Fruit fly (Drosophila melanogaster) whole organism, embryonic: Measurements from ENCODE around the gene Kal1.

Source experiments
- CG10431 ChIP-seq: fragments of 200-800 bp; sonication (Bioruptor generic); optimal IDR thresholded peaks from 3 replicates; lab custom pipeline; 2018; ENCODE audit warnings: missing biosample characterization, mild to moderate bottlenecking, missing genetic modification characterization
- CG10959 ChIP-seq: fragments of 200-800 bp; sonication (Bioruptor generic); IDR thresholded peaks from 2 replicates; pipeline ENCODE4 v1.3.6; 2022; ENCODE audit warnings: missing biosample characterization, missing genetic modification characterization
- CG11085 ChIP-seq: fragments of 200-800 bp; sonication (Bioruptor generic); IDR thresholded peaks from 2 replicates; pipeline ENCODE4 v1.3.6; 2022; ENCODE audit warnings: missing biosample characterization, missing genetic modification characterization
- CG11504 ChIP-seq: fragments of 200-800 bp; sonication (Bioruptor generic); optimal IDR thresholded peaks from 3 replicates; lab custom pipeline; 2019; ENCODE audit warnings: missing biosample characterization, mild to moderate bottlenecking, missing genetic modification characterization, moderate library complexity
- CG12071 ChIP-seq: fragments of 200-800 bp; sonication (Bioruptor generic); optimal IDR thresholded peaks from 3 replicates; lab custom pipeline; 2018; ENCODE audit warnings: missing biosample characterization, mild to moderate bottlenecking, missing genetic modification characterization
- CG13624 ChIP-seq: fragments of 200-800 bp; sonication (Bioruptor generic); optimal IDR thresholded peaks from 2 replicates; lab custom pipeline; 2016; ENCODE audit warnings: missing biosample characterization, missing genetic modification characterization
- CG13894 ChIP-seq: fragments of 200-800 bp; sonication (Bioruptor generic); optimal IDR thresholded peaks from 3 replicates; lab custom pipeline; 2018; ENCODE audit warnings: missing biosample characterization, mild to moderate bottlenecking, missing genetic modification characterization, moderate library complexity
- CG14014 ChIP-seq: fragments of 200-800 bp; sonication (Bioruptor generic); IDR thresholded peaks from 2 replicates; pipeline ENCODE4 v1.3.6; 2022; ENCODE audit warnings: missing biosample characterization, missing genetic modification characterization
- CG14667 ChIP-seq: fragments of 200-800 bp; sonication (Bioruptor generic); IDR thresholded peaks from 2 replicates; pipeline ENCODE4 v1.3.6; 2022; ENCODE audit warnings: missing biosample characterization, missing genetic modification characterization
- CG16779 ChIP-seq: fragments of 200-800 bp; sonication (Bioruptor generic); IDR thresholded peaks from 2 replicates; pipeline ENCODE4 v1.3.6; 2022; ENCODE audit warnings: missing biosample characterization, missing genetic modification characterization
- CG17568 ChIP-seq: fragments of 200-800 bp; sonication (Bioruptor generic); optimal IDR thresholded peaks from 2 replicates; lab custom pipeline; 2018; ENCODE audit warnings: missing biosample characterization, mild to moderate bottlenecking, missing genetic modification characterization, moderate library complexity
- CG17829 ChIP-seq: fragments of 200-800 bp; optimal IDR thresholded peaks from 2 replicates; lab custom pipeline; 2019; ENCODE audit warnings: missing biosample characterization, mild to moderate bottlenecking, missing genetic modification characterization, moderate library complexity
- CG18599 ChIP-seq: fragments of 200-800 bp; sonication (Bioruptor generic); optimal IDR thresholded peaks from 3 replicates; lab custom pipeline; 2017; ENCODE audit warnings: missing biosample characterization, missing genetic modification characterization, mild to moderate bottlenecking, moderate library complexity, missing genetic modification reagents
- CG18619 ChIP-seq: fragments of 200-800 bp; sonication (Bioruptor generic); optimal IDR thresholded peaks from 3 replicates; lab custom pipeline; 2017; ENCODE audit warnings: missing biosample characterization, mild to moderate bottlenecking, missing genetic modification characterization
- CG2199 ChIP-seq: fragments of 200-800 bp; sonication (Bioruptor generic); IDR thresholded peaks from 3 replicates; pipeline ENCODE4 v1.3.6; 2022; ENCODE audit warnings: missing biosample characterization, missing genetic modification characterization
- CG2202 ChIP-seq: fragments of 200-800 bp; sonication (Bioruptor generic); optimal IDR thresholded peaks from 2 replicates; lab custom pipeline; 2018; ENCODE audit warnings: missing biosample characterization, mild to moderate bottlenecking, missing genetic modification characterization
- CG2712 ChIP-seq: fragments of 200-800 bp; optimal IDR thresholded peaks from 3 replicates; lab custom pipeline; 2019; ENCODE audit warnings: missing biosample characterization, mild to moderate bottlenecking, missing genetic modification characterization, moderate library complexity
- CG33557 ChIP-seq: fragments of 200-800 bp; sonication (Bioruptor generic); optimal IDR thresholded peaks from 2 replicates; lab custom pipeline; 2019; ENCODE audit warnings: missing biosample characterization, mild to moderate bottlenecking, missing genetic modification characterization, moderate library complexity
- CG34376 ChIP-seq: fragments of 200-800 bp; sonication (Bioruptor generic); optimal IDR thresholded peaks from 2 replicates; lab custom pipeline; 2018; ENCODE audit warnings: missing biosample characterization, mild to moderate bottlenecking, missing genetic modification characterization
- CG4328 ChIP-seq: fragments of 200-800 bp; sonication (Bioruptor generic); optimal IDR thresholded peaks from 3 replicates; lab custom pipeline; 2017; ENCODE audit warnings: missing biosample characterization, missing genetic modification reagents, missing genetic modification characterization
- CG6254 ChIP-seq: fragments of 200-800 bp; sonication (Bioruptor generic); optimal IDR thresholded peaks from 3 replicates; lab custom pipeline; 2017; ENCODE audit warnings: mild to moderate bottlenecking, missing biosample characterization, missing genetic modification reagents, missing genetic modification characterization
- CG6791 ChIP-seq: fragments of 200-800 bp; sonication (Bioruptor generic); IDR thresholded peaks from 3 replicates; pipeline ENCODE4 v1.3.6; 2022; ENCODE audit warnings: missing biosample characterization, missing genetic modification characterization; ENCODE audit not compliant: partially characterized antibody
- CG6854 ChIP-seq: fragments of 200-800 bp; sonication (Bioruptor generic); optimal IDR thresholded peaks from 3 replicates; lab custom pipeline; 2017; ENCODE audit warnings: missing biosample characterization, mild to moderate bottlenecking, missing genetic modification characterization
- CG7928 ChIP-seq: fragments of 200-800 bp; sonication (Bioruptor generic); optimal IDR thresholded peaks from 2 replicates; lab custom pipeline; 2017; ENCODE audit warnings: missing biosample characterization, mild to moderate bottlenecking, missing genetic modification characterization
- CG9437 ChIP-seq: fragments of 200-800 bp; sonication (Bioruptor generic); optimal IDR thresholded peaks from 2 replicates; lab custom pipeline; 2018; ENCODE audit warnings: missing biosample characterization, mild to moderate bottlenecking, missing genetic modification characterization
- CG9876 ChIP-seq: fragments of 200-800 bp; sonication (Bioruptor generic); optimal IDR thresholded peaks from 2 replicates; lab custom pipeline; 2016; ENCODE audit warnings: missing biosample characterization, missing genetic modification characterization
- Eip74EF ChIP-seq, 2 experiments: fragments of 200-800 bp in 1 of 2; fragments of >200 bp in 1 of 2; sonication (Bioruptor generic) in 1 of 2; optimal IDR thresholded peaks; 2 replicates each; lab custom pipeline; 2017 to 2019; ENCODE audit warnings: missing biosample characterization in 2 of 2, missing genetic modification characterization in 2 of 2, mild to moderate bottlenecking in 1 of 2, moderate library complexity in 1 of 2
- Lpt ChIP-seq: fragments of >200 bp; optimal IDR thresholded peaks from 2 replicates; lab custom pipeline; 2018; ENCODE audit warnings: missing biosample characterization, missing genetic modification characterization
- MBD-R2 ChIP-seq: fragments of 200-800 bp; sonication (Bioruptor generic); IDR thresholded peaks from 2 replicates; pipeline ENCODE4 v1.3.6; 2022; ENCODE audit warnings: missing biosample characterization, missing genetic modification characterization
- Nf-YA ChIP-seq: fragments of 200-800 bp; sonication (Bioruptor generic); IDR thresholded peaks from 2 replicates; pipeline ENCODE4 v1.3.6; 2022; ENCODE audit warnings: missing biosample characterization, missing genetic modification characterization
- Xrp1 ChIP-seq: fragments of 200-800 bp; sonication (Bioruptor generic); IDR thresholded peaks from 2 replicates; pipeline ENCODE4 v1.3.6; 2022; ENCODE audit warnings: missing biosample characterization, missing genetic modification characterization
- ato ChIP-seq: fragments of 200-800 bp; sonication (Bioruptor generic); IDR thresholded peaks from 2 replicates; pipeline ENCODE4 v1.3.6; 2022; ENCODE audit warnings: missing biosample characterization, missing genetic modification characterization; ENCODE audit not compliant: partially characterized antibody
- bowl ChIP-seq: fragments of 200-800 bp; sonication (Bioruptor generic); IDR thresholded peaks from 2 replicates; pipeline ENCODE4 v1.3.6; 2022; ENCODE audit warnings: missing biosample characterization, missing genetic modification characterization
- cad ChIP-seq: fragments of >200 bp; optimal IDR thresholded peaks from 2 replicates; lab custom pipeline; 2017; ENCODE audit warnings: missing biosample characterization, missing genetic modification characterization
- chn ChIP-seq: fragments of 200-800 bp; sonication (Bioruptor generic); optimal IDR thresholded peaks from 2 replicates; lab custom pipeline; 2016; ENCODE audit warnings: missing biosample characterization, missing genetic modification characterization
- dimm ChIP-seq: fragments of 200-800 bp; sonication (Bioruptor generic); IDR thresholded peaks from 2 replicates; pipeline ENCODE4 v1.3.6; 2022; ENCODE audit warnings: missing biosample characterization, missing genetic modification characterization
- gcm ChIP-seq: fragments of 200-800 bp; sonication (Bioruptor generic); optimal IDR thresholded peaks from 2 replicates; lab custom pipeline; 2019; ENCODE audit warnings: missing biosample characterization, mild to moderate bottlenecking, missing genetic modification characterization, moderate library complexity
- gfzf ChIP-seq: fragments of 200-800 bp; sonication (Bioruptor generic); optimal IDR thresholded peaks from 2 replicates; lab custom pipeline; 2016; ENCODE audit warnings: missing biosample characterization, mild to moderate bottlenecking, missing genetic modification characterization, moderate library complexity
- h ChIP-seq: fragments of >200 bp; optimal IDR thresholded peaks from 2 replicates; lab custom pipeline; 2017
- her ChIP-seq: fragments of 200-800 bp; sonication (Bioruptor generic); optimal IDR thresholded peaks from 2 replicates; lab custom pipeline; 2016; ENCODE audit warnings: missing biosample characterization, missing genetic modification characterization
- ind ChIP-seq: fragments of 200-800 bp; sonication (Bioruptor generic); optimal IDR thresholded peaks from 3 replicates; lab custom pipeline; 2016; ENCODE audit warnings: missing biosample characterization, missing genetic modification characterization
- lbe ChIP-seq: fragments of 200-800 bp; sonication (Bioruptor generic); optimal IDR thresholded peaks from 2 replicates; lab custom pipeline; 2016; ENCODE audit warnings: missing biosample characterization, mild to moderate bottlenecking, missing genetic modification characterization
- mam ChIP-seq: fragments of 200-800 bp; sonication (Bioruptor generic); optimal IDR thresholded peaks from 3 replicates; lab custom pipeline; 2016; ENCODE audit warnings: missing biosample characterization, missing genetic modification characterization
- oc ChIP-seq: fragments of 200-800 bp; sonication (Bioruptor generic); optimal IDR thresholded peaks from 2 replicates; lab custom pipeline; 2018; ENCODE audit warnings: missing biosample characterization, mild to moderate bottlenecking, missing genetic modification characterization, moderate library complexity
- pros ChIP-seq: fragments of 200-800 bp; sonication (Bioruptor generic); optimal IDR thresholded peaks from 3 replicates; lab custom pipeline; 2019; ENCODE audit warnings: missing biosample characterization, mild to moderate bottlenecking, missing genetic modification characterization, moderate library complexity
- run ChIP-seq: fragments of 200-800 bp; sonication (Bioruptor generic); optimal IDR thresholded peaks from 3 replicates; lab custom pipeline; 2018; ENCODE audit warnings: missing biosample characterization, mild to moderate bottlenecking, missing genetic modification characterization
- salm ChIP-seq: fragments of 200-800 bp; sonication (Bioruptor generic); optimal IDR thresholded peaks from 2 replicates; lab custom pipeline; 2018; ENCODE audit warnings: missing biosample characterization, mild to moderate bottlenecking, missing genetic modification characterization
- so ChIP-seq: fragments of 200-800 bp; sonication (Bioruptor generic); IDR thresholded peaks from 3 replicates; pipeline ENCODE4 v1.3.6; 2022; ENCODE audit warnings: missing biosample characterization, missing genetic modification characterization
- tio ChIP-seq: fragments of 200-800 bp; sonication (Bioruptor generic); optimal IDR thresholded peaks from 2 replicates; lab custom pipeline; 2017; ENCODE audit warnings: missing biosample characterization, missing genetic modification characterization, inconsistent platforms
- unpg ChIP-seq: fragments of 200-800 bp; sonication (Bioruptor generic); optimal IDR thresholded peaks from 3 replicates; lab custom pipeline; 2018; ENCODE audit warnings: missing biosample characterization, mild to moderate bottlenecking, missing genetic modification characterization, moderate library complexity
- vvl ChIP-seq: fragments of 200-800 bp; sonication (Bioruptor generic); IDR thresholded peaks from 2 replicates; pipeline ENCODE4 v1.3.6; 2022; ENCODE audit warnings: missing biosample characterization, missing genetic modification characterization

Kal1 gene

DNA sequence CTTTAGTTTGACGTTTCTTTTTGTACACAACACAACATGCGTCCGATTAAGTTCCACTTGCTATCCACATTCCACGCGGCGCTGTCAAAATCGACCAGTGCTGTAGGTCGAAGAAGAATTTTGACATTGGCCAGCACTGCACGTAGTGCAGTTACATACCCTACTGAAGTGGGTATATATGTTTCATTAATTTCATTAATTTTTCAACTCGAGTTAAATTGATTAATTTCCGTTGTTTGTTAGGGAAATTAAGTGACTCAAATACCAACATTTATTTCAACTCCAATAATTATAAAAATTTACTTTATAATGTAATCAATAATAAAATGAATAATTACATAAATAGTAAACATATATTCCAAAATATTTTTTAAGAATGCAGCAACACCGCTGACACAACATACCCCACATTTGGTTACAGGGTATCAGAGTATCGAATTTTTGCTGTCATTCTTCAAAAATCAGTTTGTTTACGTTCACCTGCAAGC, 32.2 kb upstream of the Kal1 start, which contains the start of the genes eIF4EHP and CG18428 (continued):
- TF ChIP-seq Nf-YA (GFP tag; lab: Robert Waterston, UW) (no peak; the same call in 1 of the 2 replicates), Lpt (GFP tag; lab: Kevin White, UChicago) (no peak), tio (GFP tag; lab: Kevin White, UChicago) (peak; percentile 99), bowl (no peak; the same call in 1 of the 2 replicates), so (GFP tag; lab: Robert Waterston, UW) (no peak), gcm (peak; percentile 100), CG9876 (GFP tag; lab: Kevin White, UChicago) (peak; percentile 73), CG10431 (GFP tag; lab: Kevin White, UChicago) (peak; percentile 98), CG11504 (tag; lab: Kevin White, UChicago) (peak; percentile 99), CG33557 (peak; percentile 100), CG7928 (peak; percentile 79), vvl (GFP tag; lab: Robert Waterston, UW) (no peak), run (peak; percentile 98), ato (GFP tag; lab: Robert Waterston, UW) (no peak), her (GFP tag; lab: Kevin White, UChicago) (peak; percentile 75), CG6254 (GFP tag; lab: Kevin White, UChicago) (peak; percentile 95), CG2202 (peak; percentile 99), CG18599 (GFP tag; lab: Kevin White, UChicago) (peak; percentile 100), CG14667 (GFP tag; lab: Robert Waterston, UW) (no peak), CG4328 (GFP tag; lab: Kevin White, UChicago) (peak; percentile 99), mam (GFP tag; lab: Kevin White, UChicago) (peak; percentile 94), CG2199 (GFP tag; lab: Robert Waterston, UW) (no peak), CG18619 (GFP tag; lab: Kevin White, UChicago) (peak; percentile 99), CG13624 (GFP tag; lab: Kevin White, UChicago) (peak; percentile 81), CG6854 (GFP tag; lab: Kevin White, UChicago) (peak; percentile 99), h (lab: Kevin White, UChicago) (no peak), ind (peak; percentile 99), CG34376 (GFP tag; lab: Kevin White, UChicago) (peak; percentile 98), CG14014 (GFP tag; lab: Robert Waterston, UW) (no peak), cad (GFP tag; lab: Kevin White, UChicago) (no peak), MBD-R2 (GFP tag; lab: Robert Waterston, UW) (no peak; the same call in 1 of the 2 replicates), Xrp1 (GFP tag; lab: Robert Waterston, UW) (no peak), CG10959 (GFP tag; lab: Robert Waterston, UW) (no peak; the same call in 1 of the 2 replicates), CG17568 (GFP tag; lab: Kevin White, UChicago) (peak; percentile 98), CG13894 (peak; percentile 99), Eip74EF (GFP tag; optimal IDR thresholded peaks at IDR 0.05; lab: Kevin White, UChicago) (peak in 1 of 2 experiments; percentile 99), chn (GFP tag; lab: Kevin White, UChicago) (peak; percentile 88), gfzf (GFP tag; lab: Kevin White, UChicago) (peak; percentile 21), oc (tag; lab: Kevin White, UChicago) (peak; percentile 99), CG9437 (GFP tag; lab: Kevin White, UChicago) (peak; percentile 97), salm (tag; lab: Kevin White, UChicago) (peak; percentile 98), unpg (GFP tag; lab: Kevin White, UChicago) (peak; percentile 99), CG12071 (GFP tag; lab: Kevin White, UChicago) (peak; percentile 96), CG2712 (tag; lab: Kevin White, UChicago) (peak; percentile 99), lbe (GFP tag; lab: Kevin White, UChicago) (peak; percentile 97), pros (peak; percentile 81), CG11085 (no peak), CG17829 (tag; lab: Kevin White, UChicago) (peak; percentile 100), CG6791 (GFP tag; lab: Robert Waterston, UW) (no peak), CG16779 (GFP tag; lab: Robert Waterston, UW) (no peak), dimm (GFP tag; lab: Robert Waterston, UW) (no peak)
